Fruit fly (Drosophila melanogaster) whole organism, prepupa: ENCODE results near the gene SelG.

Source experiments
- Blimp-1 ChIP-seq: fragments of 200-800 bp; sonication (Bioruptor generic); optimal IDR thresholded peaks from 3 replicates; lab custom pipeline; 2017; ENCODE audit warnings: missing biosample characterization, missing genetic modification characterization, mild to moderate bottlenecking, moderate library complexity, missing genetic modification reagents
- CG10669 ChIP-seq: fragments of 200-800 bp; sonication (Bioruptor generic); optimal IDR thresholded peaks from 3 replicates; lab custom pipeline; 2018; ENCODE audit warnings: missing biosample characterization, mild to moderate bottlenecking, missing genetic modification characterization, moderate library complexity
- CG1621 ChIP-seq: fragments of 200-800 bp; sonication (Bioruptor generic); optimal IDR thresholded peaks from 3 replicates; lab custom pipeline; 2018; ENCODE audit warnings: missing biosample characterization, mild to moderate bottlenecking, missing genetic modification characterization
- CG3919 ChIP-seq: fragments of 200-800 bp; sonication (Bioruptor generic); optimal IDR thresholded peaks from 3 replicates; lab custom pipeline; 2016; ENCODE audit warnings: missing biosample characterization, missing genetic modification characterization
- CG8319 ChIP-seq: fragments of 200-800 bp; sonication (Bioruptor generic); optimal IDR thresholded peaks from 3 replicates; lab custom pipeline; 2016; ENCODE audit warnings: missing biosample characterization, missing genetic modification characterization
- OdsH ChIP-seq: fragments of 200-800 bp; sonication (Bioruptor generic); optimal IDR thresholded peaks from 3 replicates; lab custom pipeline; 2016; ENCODE audit warnings: missing biosample characterization, missing genetic modification characterization

DNA sequence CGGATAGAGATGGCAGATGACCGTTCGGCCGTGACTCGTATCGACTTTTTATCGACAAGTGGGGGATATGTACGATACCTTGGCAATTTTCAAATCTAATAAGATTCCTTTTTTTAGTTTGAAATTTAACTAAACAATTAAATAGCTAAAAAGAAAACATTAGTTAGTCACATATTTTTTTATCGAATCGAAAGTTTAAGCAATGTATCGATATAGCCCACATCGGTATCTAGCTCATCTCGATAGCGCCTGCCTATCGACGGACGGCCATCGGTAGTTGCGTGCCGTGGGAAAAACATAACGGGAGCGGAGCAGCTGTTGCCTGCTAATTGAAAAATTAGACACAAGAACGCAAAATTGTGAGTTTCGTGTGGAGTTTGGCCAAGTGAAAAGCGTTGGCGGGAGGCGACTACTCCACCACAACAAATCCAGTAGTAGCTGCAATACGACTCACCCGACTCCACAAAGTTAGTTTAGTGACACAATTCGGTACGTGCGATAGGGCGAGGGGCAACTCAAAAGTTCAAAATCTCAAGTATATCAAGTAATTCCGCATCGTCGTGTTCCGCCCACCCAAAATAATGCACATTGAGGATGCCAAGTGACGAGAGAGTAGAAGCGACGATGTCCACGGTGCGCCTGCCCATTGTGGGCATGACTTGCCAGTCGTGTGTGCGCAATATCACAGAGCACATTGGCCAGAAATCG, 32.2 kb upstream of the SelG start, which contains the start of the genes CG10347 and ATP7:
- TF ChIP-seq CG3919 (peak; percentile 9), Blimp-1 (GFP tag; lab: Kevin White, UChicago) (no peak), CG8319 (GFP tag; lab: Kevin White, UChicago) (no peak), CG1621 (tag; lab: Kevin White, UChicago) (peak; percentile 16), OdsH (GFP tag; lab: Kevin White, UChicago) (peak; percentile 25), CG10669 (GFP tag; lab: Kevin White, UChicago) (no peak)
